Worm (Caenorhabditis elegans) whole organism, L4 larva: ENCODE measurements around the gene T05A7.1.
A peak's percentile ranks its signal among the peaks of the same experiment; 100 is the strongest.

Experiments
- D1046.2 ChIP-seq: fragments of 200-800 bp; sonication (Bioruptor generic); IDR thresholded peaks from 2 replicates; pipeline ENCODE4 v1.3.6; 2022; ENCODE audit warnings: missing genetic modification characterization, missing compliant biosample characterization
- F37D6.2 ChIP-seq: sonication (generic microtip); optimal IDR thresholded peaks from 2 replicates; lab custom pipeline; 2016; ENCODE audit warnings: mild to moderate bottlenecking, missing genetic modification characterization, missing compliant biosample characterization
- F44E2.7 ChIP-seq: fragments of 200-800 bp; sonication (Bioruptor generic); IDR thresholded peaks from 2 replicates; pipeline ENCODE4 v2.1.2; 2022; ENCODE audit warnings: missing genetic modification characterization, missing compliant biosample characterization
- R02D3.7 ChIP-seq: fragments of 150-350 bp; sonication (generic microtip); optimal IDR thresholded peaks from 3 replicates; lab custom pipeline; 2014; ENCODE audit warnings: missing biosample characterization, missing genetic modification characterization
- T20F7.1 ChIP-seq: fragments of 200-800 bp; sonication (Bioruptor generic); optimal IDR thresholded peaks from 2 replicates; lab custom pipeline; 2018; ENCODE audit warnings: mild to moderate bottlenecking, missing genetic modification characterization, missing compliant biosample characterization
- Y48G9A.11 ChIP-seq: fragments of 200-800 bp; sonication (Bioruptor generic); IDR thresholded peaks from 2 replicates; pipeline ENCODE4 v1.3.6; 2022; ENCODE audit warnings: missing genetic modification reagents, missing genetic modification characterization, missing compliant biosample characterization
- Y5F2A.4 ChIP-seq: fragments of 200-800 bp; sonication (Bioruptor generic); optimal IDR thresholded peaks from 2 replicates; lab custom pipeline; 2018; ENCODE audit warnings: mild to moderate bottlenecking, missing genetic modification characterization, missing compliant biosample characterization
- ZK546.5 ChIP-seq, 2 experiments: sonication (generic microtip); optimal IDR thresholded peaks; 2 replicates each; lab custom pipeline; 2017; ENCODE audit warnings: missing biosample characterization in 2 of 2, missing genetic modification characterization in 2 of 2
- attf-4 ChIP-seq: sonication (generic microtip); optimal IDR thresholded peaks from 3 replicates; lab custom pipeline; 2017; ENCODE audit warnings: missing biosample characterization, missing genetic modification characterization
- ceh-44 ChIP-seq: fragments of 200-800 bp; sonication (Bioruptor generic); IDR thresholded peaks from 2 replicates; pipeline ENCODE4 v1.3.6; 2022; ENCODE audit warnings: missing genetic modification reagents, missing genetic modification characterization, missing compliant biosample characterization
- ces-1 ChIP-seq: fragments of 150-350 bp; sonication (generic microtip); optimal IDR thresholded peaks from 4 replicates; lab custom pipeline; 2014; ENCODE audit warnings: missing biosample characterization, missing genetic modification reagents, missing genetic modification characterization
- ctbp-1 ChIP-seq: fragments of 200-800 bp; sonication (Bioruptor generic); IDR thresholded peaks from 2 replicates; pipeline ENCODE4 v1.3.6; 2022; ENCODE audit warnings: missing genetic modification reagents, missing genetic modification characterization, missing compliant biosample characterization
- daf-12 ChIP-seq: fragments of 150-350 bp; optimal IDR thresholded peaks from 2 replicates; lab custom pipeline; 2014; ENCODE audit warnings: missing biosample characterization, missing genetic modification reagents, missing genetic modification characterization
- daf-16 ChIP-seq, 3 experiments: sonication (generic microtip); optimal IDR thresholded peaks; 2 replicates each; lab custom pipeline; 2016 to 2017; ENCODE audit warnings: missing genetic modification characterization in 3 of 3, missing genetic modification reagents in 3 of 3, mild to moderate bottlenecking in 2 of 3, missing compliant biosample characterization in 2 of 3, missing biosample characterization in 1 of 3, moderate library complexity in 1 of 3
- daf-19 ChIP-seq: fragments of 200-800 bp; sonication (Bioruptor generic); conservative IDR thresholded peaks from 2 replicates; pipeline ENCODE4 v1.3.6; 2022; ENCODE audit warnings: missing genetic modification characterization, missing compliant biosample characterization
- daf-8 ChIP-seq: fragments of 200-800 bp; sonication (Bioruptor generic); IDR thresholded peaks from 2 replicates; pipeline ENCODE4 v1.3.6; 2022; ENCODE audit warnings: missing genetic modification characterization, missing compliant biosample characterization
- dpl-1 ChIP-seq: fragments of 150-350 bp; optimal IDR thresholded peaks from 2 replicates; lab custom pipeline; 2014; ENCODE audit warnings: missing biosample characterization, missing genetic modification reagents, missing genetic modification characterization
- hif-1 ChIP-seq, 2 experiments: sonication (generic microtip); optimal IDR thresholded peaks; 2 replicates each; lab custom pipeline; 2016 to 2017; ENCODE audit warnings: missing compliant biosample characterization in 2 of 2, missing genetic modification characterization in 2 of 2, missing genetic modification reagents in 2 of 2, missing genotype in 2 of 2, mild to moderate bottlenecking in 1 of 2
- hlh-30 ChIP-seq: sonication (generic microtip); optimal IDR thresholded peaks from 2 replicates; lab custom pipeline; 2017; ENCODE audit warnings: antibody characterized with exemption, mild to moderate bottlenecking, missing genetic modification characterization, missing compliant biosample characterization; ENCODE audit not compliant: insufficient read depth
- lin-1 ChIP-seq: fragments of 200-800 bp; sonication (Bioruptor generic); IDR thresholded peaks from 2 replicates; pipeline ENCODE4 v1.3.6; 2022; ENCODE audit warnings: missing genetic modification reagents, missing genetic modification characterization, missing compliant biosample characterization
- lin-13 ChIP-seq: fragments of 150-350 bp; optimal IDR thresholded peaks from 2 replicates; lab custom pipeline; 2014; ENCODE audit warnings: missing biosample characterization, missing genetic modification reagents, missing genetic modification characterization
- lin-29 ChIP-seq: fragments of 200-800 bp; sonication (Bioruptor generic); IDR thresholded peaks from 2 replicates; pipeline ENCODE4 v1.3.6; 2022; ENCODE audit warnings: missing genetic modification reagents, missing genetic modification characterization, missing compliant biosample characterization
- lin-38 ChIP-seq: fragments of 200-800 bp; sonication (Bioruptor generic); IDR thresholded peaks from 2 replicates; pipeline ENCODE4 v1.3.6; 2022; ENCODE audit warnings: missing genetic modification reagents, missing genetic modification characterization, missing compliant biosample characterization
- lin-39 ChIP-seq: fragments of 150-350 bp; optimal IDR thresholded peaks from 2 replicates; lab custom pipeline; 2014; ENCODE audit warnings: missing biosample characterization, missing genetic modification reagents, missing genetic modification characterization
- lir-3 ChIP-seq: sonication (generic microtip); optimal IDR thresholded peaks from 2 replicates; lab custom pipeline; 2016; ENCODE audit warnings: mild to moderate bottlenecking, missing genetic modification characterization, missing compliant biosample characterization
- lsy-2 ChIP-seq, 2 experiments: fragments of 150-350 bp in 1 of 2; sonication (generic microtip) in 1 of 2; optimal IDR thresholded peaks; 2 replicates each; lab custom pipeline; 2014 to 2017; ENCODE audit warnings: missing biosample characterization in 2 of 2, missing genetic modification characterization in 2 of 2
- madf-5 ChIP-seq, 2 experiments: fragments of 200-800 bp; sonication (Bioruptor generic); IDR thresholded peaks; 2 replicates each; pipeline ENCODE4 v1.3.6; 2022; ENCODE audit warnings: missing compliant biosample characterization in 2 of 2, missing genetic modification characterization in 2 of 2
- madf-9 ChIP-seq: fragments of 200-800 bp; sonication (Bioruptor generic); conservative IDR thresholded peaks from 2 replicates; pipeline ENCODE4 v1.3.6; 2022; ENCODE audit warnings: missing genetic modification reagents, missing genetic modification characterization, missing compliant biosample characterization
- mep-1 ChIP-seq: fragments of 150-350 bp; sonication (generic microtip); optimal IDR thresholded peaks from 3 replicates; lab custom pipeline; 2014; ENCODE audit warnings: missing biosample characterization, missing genetic modification characterization
- nhr-111 ChIP-seq: fragments of 200-800 bp; sonication (Bioruptor generic); optimal IDR thresholded peaks from 2 replicates; lab custom pipeline; 2018; ENCODE audit warnings: mild to moderate bottlenecking, missing genetic modification characterization, missing compliant biosample characterization
- nhr-48 ChIP-seq: sonication (generic microtip); optimal IDR thresholded peaks from 2 replicates; lab custom pipeline; 2016; ENCODE audit warnings: mild to moderate bottlenecking, missing genetic modification characterization, missing compliant biosample characterization
- nhr-6 ChIP-seq: fragments of 150-350 bp; optimal IDR thresholded peaks from 2 replicates; lab custom pipeline; 2014; ENCODE audit warnings: missing biosample characterization, missing genetic modification characterization
- pha-4 ChIP-seq, 2 experiments: fragments of 150-350 bp in 1 of 2; fragments of 200-800 bp in 1 of 2; sonication (Bioruptor generic) in 1 of 2; IDR thresholded peaks in 1 of 2; optimal IDR thresholded peaks in 1 of 2; 2 replicates each; pipeline versions ENCODE4 v1.3.6 to Lab custom; 2014 to 2022; ENCODE audit warnings: missing genetic modification characterization in 2 of 2, missing genetic modification reagents in 2 of 2, missing biosample characterization in 1 of 2, missing compliant biosample characterization in 1 of 2
- pqm-1 ChIP-seq: sonication (generic microtip); optimal IDR thresholded peaks from 2 replicates; lab custom pipeline; 2017; ENCODE audit warnings: missing biosample characterization, missing genetic modification characterization
- rbr-2 ChIP-seq: sonication (generic microtip); optimal IDR thresholded peaks from 2 replicates; lab custom pipeline; 2016; ENCODE audit warnings: missing genotype, missing genetic modification characterization, missing compliant biosample characterization
- sdz-12 ChIP-seq: fragments of 200-800 bp; sonication (Bioruptor generic); optimal IDR thresholded peaks from 2 replicates; lab custom pipeline; 2018; ENCODE audit warnings: mild to moderate bottlenecking, missing genetic modification characterization, missing compliant biosample characterization
- set-16 ChIP-seq: fragments of 200-800 bp; sonication (Bioruptor generic); IDR thresholded peaks from 2 replicates; pipeline ENCODE4 v1.3.6; 2022; ENCODE audit warnings: missing genetic modification reagents, missing genetic modification characterization, missing compliant biosample characterization
- snpc-1.2 ChIP-seq: fragments of 200-800 bp; sonication (Bioruptor generic); IDR thresholded peaks from 2 replicates; pipeline ENCODE4 v1.3.6; 2022; ENCODE audit warnings: missing genetic modification reagents, missing genetic modification characterization, missing compliant biosample characterization
- snpc-4 ChIP-seq: fragments of 150-350 bp; optimal IDR thresholded peaks from 2 replicates; lab custom pipeline; 2014; ENCODE audit warnings: missing biosample characterization, missing genetic modification characterization
- spr-1 ChIP-seq: sonication (generic microtip); optimal IDR thresholded peaks from 2 replicates; lab custom pipeline; 2016; ENCODE audit warnings: mild to moderate bottlenecking, missing genetic modification characterization, missing compliant biosample characterization
- spr-3 ChIP-seq: fragments of 200-800 bp; sonication (Bioruptor generic); optimal IDR thresholded peaks from 2 replicates; lab custom pipeline; 2018; ENCODE audit warnings: mild to moderate bottlenecking, missing genetic modification characterization, missing compliant biosample characterization
- tag-97 ChIP-seq: fragments of 200-800 bp; sonication (Bioruptor generic); IDR thresholded peaks from 2 replicates; pipeline ENCODE4 v1.3.6; 2022; ENCODE audit warnings: missing genetic modification characterization, missing compliant biosample characterization
- vab-7 ChIP-seq: fragments of 200-800 bp; sonication (Bioruptor generic); IDR thresholded peaks from 2 replicates; pipeline ENCODE4 v1.3.6; 2022; ENCODE audit warnings: missing genetic modification reagents, missing genetic modification characterization, missing compliant biosample characterization

The T05A7.1 gene

DNA sequence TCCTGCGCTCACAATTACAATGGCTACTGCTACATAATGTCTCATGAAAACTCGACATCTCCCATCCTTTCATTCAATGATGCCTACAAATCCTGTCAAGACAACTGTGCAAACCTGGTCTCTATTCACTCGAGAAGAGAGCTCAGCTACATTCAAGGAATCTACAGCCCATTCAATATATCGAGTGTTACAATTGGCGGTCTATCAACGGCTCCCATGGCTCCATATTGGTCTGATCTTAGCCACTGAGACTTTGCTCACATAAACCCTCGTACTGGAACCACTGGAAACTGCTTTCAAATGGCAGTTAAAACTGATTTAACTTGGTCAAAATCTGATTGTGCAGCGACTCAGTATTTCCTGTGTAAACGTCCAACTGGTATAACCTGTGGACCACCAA lies 2.5 kb upstream of the T05A7.1 start, which contains the start of gene T05A7.3:
Gene T05A7.3 (plus strand): TSS at position 301 of the 400 bp plus-strand sequence.
- TF ChIP-seq Y48G9A.11 (GFP tag; lab: Robert Waterston, UW) (no peak), spr-3 (no peak), D1046.2 (no peak), nhr-6 (no peak), lin-38 (GFP tag; lab: Robert Waterston, UW) (no peak), ces-1 (GFP tag; lab: Kevin White, UChicago) (no peak), rbr-2 (tag; lab: Kevin White, UChicago) (no peak), sdz-12 (no peak), pha-4 (GFP tag; IDR thresholded peaks at IDR 0.05; lab: Robert Waterston, UW) (no peak), pha-4 (tag; optimal IDR thresholded peaks at IDR 0.05; lab: Kevin White, UChicago) (no peak), ctbp-1 (GFP tag; lab: Robert Waterston, UW) (no peak), dpl-1 (no peak), daf-19 (no peak), nhr-48 (tag; lab: Kevin White, UChicago) (no peak), spr-1 (tag; lab: Kevin White, UChicago) (no peak), lin-13 (GFP tag; lab: Kevin White, UChicago) (no peak), hif-1 (tag; optimal IDR thresholded peaks at IDR 0.05; lab: Kevin White, UChicago) (no peak)
- TF ChIP-seq, all 104 proteins: peak for 0

- no peak for TF ChIP-seq F44E2.7 (GFP tag; lab: Robert Waterston, UW)
- peak in 1 of 2 experiments; percentile 19 for TF ChIP-seq daf-16 (GFP tag; optimal IDR thresholded peaks at IDR 0.05; lab: Kevin White, UChicago)
- TF ChIP-seq daf-16 (tag; optimal IDR thresholded peaks at IDR 0.05; lab: Kevin White, UChicago), result no peak
- TF ChIP-seq sdz-12, result no peak
- no peak for TF ChIP-seq daf-8 (GFP tag; lab: Robert Waterston, UW)
- TF ChIP-seq mep-1 (tag; lab: Kevin White, UChicago), result no peak
- peak; percentile 23 for TF ChIP-seq hlh-30 (tag; lab: Kevin White, UChicago)
- no peak for TF ChIP-seq F37D6.2 (tag; lab: Kevin White, UChicago)
- no peak for TF ChIP-seq Y5F2A.4 (GFP tag; lab: Kevin White, UChicago)
- TF ChIP-seq pqm-1 (tag; lab: Kevin White, UChicago), result no peak
- TF ChIP-seq daf-19, result no peak
- TF ChIP-seq set-16 (GFP tag; lab: Robert Waterston, UW), result no peak
Measured at ce11 chrII:4676241-4676640, 1.8 kb upstream of the T05A7.1 start.

DNA sequence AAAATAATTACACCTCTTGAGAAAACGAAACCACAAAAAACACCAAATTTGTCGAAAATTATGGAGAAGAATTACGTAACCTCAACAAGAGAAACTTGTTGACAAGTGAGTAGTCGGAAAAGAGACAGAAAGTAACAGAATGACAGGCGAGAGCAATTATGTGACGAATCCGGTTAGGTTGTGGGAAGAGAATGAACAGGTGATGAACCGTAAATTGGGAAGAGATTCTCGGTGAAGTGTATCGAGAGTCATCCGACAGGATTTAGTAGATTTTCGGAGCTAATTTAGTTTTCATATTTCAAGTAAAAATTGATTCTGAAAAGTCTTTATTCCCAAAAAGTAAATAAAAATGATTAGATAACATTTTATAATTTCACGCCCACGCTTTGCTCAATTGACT lies 3.4 kb downstream of the T05A7.1 start, which contains the start of gene T05A7.7:
Gene T05A7.7 (minus strand): TSS at position 101 of the 400 bp plus-strand sequence.
- TF ChIP-seq mep-1 (tag; lab: Kevin White, UChicago) (no peak), Y48G9A.11 (GFP tag; lab: Robert Waterston, UW) (no peak), snpc-4 (no peak), lin-1 (GFP tag; lab: Robert Waterston, UW) (no peak), lir-3 (tag; lab: Kevin White, UChicago) (no peak), ceh-44 (GFP tag; lab: Robert Waterston, UW) (no peak)

- no peak for TF ChIP-seq R02D3.7 (tag; lab: Kevin White, UChicago)
- TF ChIP-seq vab-7 (GFP tag; lab: Robert Waterston, UW), result no peak
- TF ChIP-seq spr-1 (tag; lab: Kevin White, UChicago), result no peak
- no peak for TF ChIP-seq madf-5 (GFP tag; IDR thresholded peaks at IDR 0.05; lab: Robert Waterston, UW)
- no peak for TF ChIP-seq lin-29 (GFP tag; lab: Robert Waterston, UW)
- TF ChIP-seq tag-97, result no peak
- TF ChIP-seq madf-9 (GFP tag; lab: Robert Waterston, UW), result no peak
- no peak for TF ChIP-seq T20F7.1 (GFP tag; lab: Kevin White, UChicago)
- no peak for TF ChIP-seq attf-4 (tag; lab: Kevin White, UChicago)
- TF ChIP-seq nhr-111 (GFP tag; lab: Kevin White, UChicago), result no peak
- no peak for TF ChIP-seq lsy-2 (tag; optimal IDR thresholded peaks at IDR 0.05; lab: Kevin White, UChicago)
- TF ChIP-seq ZK546.5 (tag; optimal IDR thresholded peaks at IDR 0.05; lab: Kevin White, UChicago), result no peak
- TF ChIP-seq ceh-44 (GFP tag; lab: Robert Waterston, UW), result no peak
- no peak for TF ChIP-seq lin-39 (tag; lab: Kevin White, UChicago)
- no peak for TF ChIP-seq daf-12 (tag; lab: Kevin White, UChicago)
- no peak for TF ChIP-seq snpc-1.2 (GFP tag; lab: Robert Waterston, UW)
Measured at ce11 chrII:4683693-4684092, 5.7 kb downstream of the T05A7.1 start, which contains the start of gene sre-40. Gene sre-40, minus strand, starts transcription at chrII:4683793.
